Worm (Caenorhabditis elegans): Measurements from ENCODE around the gene ZC84.1.

ZC84.1 gene

DNA sequence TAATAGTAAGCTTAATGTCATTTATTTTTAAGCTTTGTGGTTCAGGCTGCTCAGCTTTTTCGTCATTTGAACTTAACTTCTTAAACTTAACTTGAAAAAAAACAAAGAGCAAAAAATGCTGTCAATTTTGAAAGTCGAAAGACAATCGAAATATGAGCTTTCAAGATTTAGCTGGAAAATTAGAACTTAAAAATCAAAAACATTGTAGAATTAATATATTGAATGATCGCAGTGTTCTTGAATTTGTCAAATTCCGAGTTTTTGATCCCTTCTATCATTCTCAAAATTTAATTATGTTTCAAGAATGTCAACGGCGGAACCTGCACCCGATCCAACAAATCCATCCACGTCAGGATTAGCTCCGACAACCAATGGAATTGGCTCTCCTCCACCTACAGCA lies 24.8 kb downstream of the ZC84.1 start, which contains the start of gene tax-4:
Gene tax-4, plus strand, starts transcription at position 301 of the 400 bp plus-strand sequence.
- no peak for TF ChIP-seq unc-62 (GFP tag; optimal IDR thresholded peaks at IDR 0.05)

DNA sequence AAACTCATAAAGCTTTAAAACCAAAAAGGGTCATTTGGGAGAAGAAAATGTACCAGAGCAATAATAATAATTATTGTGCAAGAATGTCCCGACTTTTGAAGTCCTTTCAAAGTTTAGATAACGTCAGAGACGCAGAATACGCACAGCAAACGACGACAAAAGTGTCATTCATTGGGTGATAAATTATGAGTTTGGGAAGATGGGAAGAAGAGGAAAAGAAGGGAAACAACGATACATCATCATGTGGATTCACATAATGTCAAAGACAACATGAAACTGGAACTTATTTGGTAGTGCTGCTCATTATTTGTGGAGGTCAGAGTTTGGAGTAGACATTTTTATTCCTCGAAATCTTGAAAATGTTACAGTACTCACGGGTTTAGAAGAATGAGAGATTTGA lies 28.2 kb downstream of the ZC84.1 start:
- no peak for TF ChIP-seq unc-62 (GFP tag; optimal IDR thresholded peaks at IDR 0.05)

DNA sequence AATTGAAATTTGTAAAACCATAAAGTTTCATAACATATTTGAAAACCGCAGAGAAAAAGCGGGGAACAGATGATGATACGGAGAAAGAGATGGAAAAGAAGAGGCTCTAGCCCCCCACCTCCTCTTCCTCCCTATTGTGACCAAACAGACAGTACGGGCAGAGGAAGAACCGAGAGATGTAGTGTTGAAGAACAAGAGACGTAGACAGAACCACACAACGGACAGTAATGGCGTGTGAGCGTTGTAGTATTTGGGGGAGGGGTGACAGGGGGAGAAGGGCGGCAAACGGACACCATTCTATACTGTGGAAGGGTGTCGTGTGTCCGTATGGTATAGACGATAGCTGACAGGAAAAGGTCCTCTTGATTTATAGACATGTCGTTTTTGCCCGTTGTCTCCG lies 30.1 kb downstream of the ZC84.1 start:
- TF ChIP-seq unc-62 (GFP tag; optimal IDR thresholded peaks at IDR 0.05) = no peak

DNA sequence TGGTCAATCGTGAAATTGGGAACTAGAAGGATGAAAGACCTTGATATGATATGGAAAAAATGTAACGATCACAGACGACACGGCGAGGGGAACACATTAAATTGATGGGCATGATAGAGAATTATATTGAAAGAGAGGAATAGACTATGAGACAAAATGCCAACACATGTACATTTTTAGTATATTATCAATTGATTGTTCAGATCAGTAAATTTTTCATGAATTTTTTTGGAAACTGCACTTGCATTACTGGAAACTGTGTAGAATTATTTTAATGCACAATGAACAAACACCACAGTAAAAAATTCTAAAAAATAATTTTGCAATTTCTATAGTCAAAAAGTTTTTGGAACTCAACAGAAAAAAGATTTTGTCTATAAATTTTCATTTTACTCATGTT lies 32.8 kb downstream of the ZC84.1 start:
- no peak for TF ChIP-seq unc-62 (GFP tag; optimal IDR thresholded peaks at IDR 0.05)

DNA sequence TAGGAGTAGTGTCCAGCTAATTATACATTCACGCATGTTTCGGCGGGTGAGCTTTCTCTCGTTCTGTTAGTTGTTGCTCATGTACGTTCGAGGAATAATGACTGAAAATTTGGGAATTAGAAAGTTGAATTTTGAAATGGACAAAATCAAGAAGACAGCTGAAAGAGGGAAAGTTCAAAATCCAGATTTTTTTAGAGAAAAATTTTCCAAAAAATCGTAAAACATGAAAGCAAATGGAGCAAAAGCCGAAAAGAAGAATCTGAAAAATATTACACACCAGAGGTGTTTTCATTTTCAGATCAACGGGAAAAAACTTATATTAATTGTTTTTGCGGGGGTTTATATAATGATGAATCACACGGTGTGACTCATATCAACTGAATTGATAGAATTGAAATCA lies 33.4 kb downstream of the ZC84.1 start, which contains the start of gene ina-1:
Gene ina-1, minus strand, starts transcription at position 101 of the 400 bp plus-strand sequence.
- TF ChIP-seq unc-62 (GFP tag; optimal IDR thresholded peaks at IDR 0.05) = no peak

DNA sequence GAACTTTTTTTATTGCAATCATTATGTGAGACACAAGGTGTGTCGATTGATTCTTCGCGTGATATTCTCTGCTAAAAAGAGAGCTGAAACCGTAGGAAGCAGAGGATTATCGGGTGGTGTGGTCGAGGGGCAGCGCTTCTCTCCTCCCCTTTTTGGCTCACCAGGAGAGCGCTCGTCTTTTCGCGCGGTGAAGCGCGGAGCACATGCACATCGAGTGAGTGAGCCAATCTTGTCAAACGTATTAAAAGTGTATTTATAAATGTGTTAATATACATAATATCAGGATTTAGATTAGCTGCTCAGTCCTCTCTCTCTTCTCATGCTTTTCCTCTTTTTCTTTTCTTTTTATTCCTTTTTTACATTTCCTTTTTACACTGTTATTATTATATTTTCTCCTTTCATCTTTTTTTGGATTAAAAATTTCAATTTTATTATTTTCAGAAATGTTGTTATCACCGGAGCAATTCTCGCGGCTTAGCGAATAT lies 43.4 kb downstream of the ZC84.1 start, which contains the start of gene dgk-3:
Gene dgk-3, plus strand, starts transcription at position 435 of the 485 bp plus-strand sequence.
- TF ChIP-seq unc-62 (GFP tag; optimal IDR thresholded peaks at IDR 0.05) = no peak

DNA sequence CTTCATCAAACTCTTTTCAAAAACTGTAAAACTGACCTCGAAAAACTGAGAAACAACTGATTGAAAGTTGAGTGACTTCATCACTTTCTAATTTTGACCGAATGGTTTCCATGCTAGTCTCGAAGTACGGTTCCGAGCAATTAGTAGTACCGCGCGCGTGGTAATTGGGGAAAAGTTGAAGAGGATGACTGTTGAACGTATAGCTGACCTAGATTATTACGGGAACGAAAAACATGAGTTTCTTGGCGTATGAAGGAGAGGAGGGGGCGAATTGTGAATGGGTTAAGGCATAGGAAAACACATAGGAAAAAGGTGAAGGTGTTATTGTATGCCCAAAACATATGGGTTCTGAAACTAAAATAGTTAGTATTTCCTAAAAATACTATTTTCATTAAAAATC lies 44.5 kb downstream of the ZC84.1 start, which contains the start of gene ptr-9:
Gene ptr-9, minus strand, starts transcription at position 101 of the 400 bp plus-strand sequence.
- TF ChIP-seq unc-62 (GFP tag; optimal IDR thresholded peaks at IDR 0.05) = no peak

DNA sequence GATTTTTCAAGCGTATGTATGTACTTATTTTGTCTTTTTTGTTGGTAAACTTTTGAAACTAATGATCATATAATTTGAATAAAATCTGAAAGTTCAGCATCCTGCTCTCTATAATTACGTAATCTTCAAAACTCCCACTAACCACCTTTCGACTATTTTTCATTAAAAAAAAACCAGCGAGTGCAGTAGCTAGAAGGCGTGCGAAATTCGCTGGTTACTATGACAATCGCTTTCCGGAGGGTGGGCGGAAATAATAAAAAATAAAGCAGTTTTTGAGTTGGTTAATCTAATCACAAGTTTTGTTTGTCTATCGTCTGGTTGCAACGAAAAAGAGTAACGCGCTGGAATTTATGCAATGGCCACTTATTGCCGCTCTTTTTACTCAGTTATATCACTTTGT lies 51.3 kb downstream of the ZC84.1 start, which contains the start of gene irld-34:
Gene irld-34, plus strand, starts transcription at position 301 of the 400 bp plus-strand sequence.
- no peak for TF ChIP-seq unc-62 (GFP tag; optimal IDR thresholded peaks at IDR 0.05)

DNA sequence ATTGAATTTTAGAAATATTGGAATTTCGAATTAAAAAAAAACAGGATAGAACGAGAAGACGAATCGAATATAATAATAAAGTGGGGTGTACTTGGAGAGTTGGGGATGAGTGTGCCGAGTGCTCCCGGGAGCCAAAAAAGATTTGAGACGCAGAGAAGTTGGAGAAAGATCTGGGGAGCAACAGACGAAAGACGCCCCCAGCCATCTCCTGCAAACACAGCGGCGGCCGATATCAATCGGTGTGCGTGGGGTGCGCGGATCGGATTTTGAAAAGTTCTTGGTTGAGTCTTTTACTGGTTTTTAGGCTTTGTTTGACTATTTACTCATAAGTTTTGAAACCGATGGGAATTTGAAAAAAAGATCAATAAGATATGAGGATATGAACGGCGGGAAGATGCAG lies 52.3 kb downstream of the ZC84.1 start, which contains the start of gene nhl-1:
Gene nhl-1, minus strand, starts transcription at position 101 of the 400 bp plus-strand sequence.
- no peak for TF ChIP-seq unc-62 (GFP tag; optimal IDR thresholded peaks at IDR 0.05)

DNA sequence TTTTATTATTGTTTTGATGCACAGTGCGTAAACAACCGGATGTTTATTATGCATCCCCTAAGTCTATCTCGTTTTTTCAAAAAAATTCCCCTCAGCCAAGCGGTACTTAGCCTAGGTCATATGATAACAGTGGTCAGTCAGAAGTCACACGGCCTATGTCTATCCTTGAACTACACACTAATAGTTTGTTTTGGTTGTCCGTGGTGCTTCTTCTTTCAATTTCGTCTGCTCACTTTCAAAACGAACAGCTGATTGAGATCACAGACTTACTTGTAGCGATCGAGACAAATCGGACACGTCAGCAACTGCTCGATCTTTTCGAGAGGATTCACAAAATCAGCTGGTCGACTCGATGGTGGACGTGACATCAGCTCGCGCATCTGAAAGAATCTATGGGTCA lies 53.1 kb downstream of the ZC84.1 start:
- no peak for TF ChIP-seq unc-62 (GFP tag; optimal IDR thresholded peaks at IDR 0.05)

DNA sequence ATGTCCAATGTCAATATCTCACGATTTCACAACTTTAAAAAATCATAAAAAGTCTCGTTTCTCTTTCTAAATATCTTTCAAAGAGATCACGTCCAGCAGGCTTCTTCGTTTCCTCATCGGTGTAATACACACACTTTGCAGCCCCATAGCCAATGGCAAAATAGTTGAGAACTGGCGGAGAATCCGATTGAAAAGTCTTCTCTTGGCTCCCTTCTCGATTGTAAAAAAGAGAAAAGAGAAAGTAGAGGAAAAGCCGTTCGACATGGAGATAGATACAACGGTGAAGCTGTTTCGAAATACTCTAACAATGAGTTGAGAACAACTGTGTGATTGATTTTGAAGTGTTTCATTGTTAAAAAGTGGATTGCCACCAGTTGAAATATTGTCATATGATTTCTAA lies 54.3 kb downstream of the ZC84.1 start:
- no peak for TF ChIP-seq unc-62 (GFP tag; optimal IDR thresholded peaks at IDR 0.05)

All from whole organism, dauer.